Worm (Caenorhabditis elegans): Measurements from ENCODE around the gene C03E10.1.

DNA sequence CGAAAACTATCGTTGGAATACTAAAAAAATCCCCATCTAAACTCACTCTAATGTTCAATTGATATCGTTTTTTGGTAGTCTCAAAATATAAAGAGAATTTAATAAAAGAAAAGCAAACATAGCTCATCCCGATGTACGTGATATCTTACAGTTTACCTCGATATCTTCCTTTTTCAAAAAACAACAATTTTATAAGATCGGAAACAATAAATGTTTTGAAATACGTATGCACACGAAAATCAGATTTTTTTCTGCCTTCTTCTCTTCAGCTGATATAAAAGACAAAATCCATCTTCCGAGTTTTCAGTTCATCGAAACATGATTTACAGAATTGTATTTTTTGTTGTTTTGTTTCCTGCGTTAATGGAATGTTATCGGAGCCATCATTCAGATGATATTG lies 19.9 kb upstream of the C03E10.1 start, which contains the start of gene clec-222:
- TF ChIP-seq him-1 (tag; optimal IDR thresholded peaks at IDR 0.05) (no peak), dao-5 (tag; optimal IDR thresholded peaks at IDR 0.05) (no peak)
